Worm (Caenorhabditis elegans) whole organism, L1 larva: ENCODE data around the gene col-147.

ENCODE experiments used
- aly-2 ChIP-seq: fragments of 150-350 bp; optimal IDR thresholded peaks from 2 replicates; lab custom pipeline; 2014; ENCODE audit warnings: missing biosample characterization, missing genetic modification characterization
- ama-1 ChIP-seq: fragments of 150-350 bp; optimal IDR thresholded peaks from 2 replicates; lab custom pipeline; 2014
- ceh-82 ChIP-seq, 3 experiments: fragments of 150-350 bp in 1 of 3; sonication (generic microtip) in 2 of 3; optimal IDR thresholded peaks; 2 replicates each; lab custom pipeline; 2014 to 2017; ENCODE audit warnings: missing biosample characterization in 3 of 3, missing genetic modification characterization in 3 of 3
- egl-27 ChIP-seq, 2 experiments: fragments of 150-350 bp in 1 of 2; sonication (generic microtip); optimal IDR thresholded peaks; 3 replicates each; lab custom pipeline; 2017 to 2018; ENCODE audit warnings: missing biosample characterization in 2 of 2, missing genetic modification characterization in 2 of 2, missing genetic modification reagents in 2 of 2
- nhr-28 ChIP-seq: fragments of 150-350 bp; optimal IDR thresholded peaks from 2 replicates; lab custom pipeline; 2014; ENCODE audit warnings: missing biosample characterization, missing genetic modification characterization
- pqm-1 ChIP-seq: sonication (generic microtip); optimal IDR thresholded peaks from 3 replicates; lab custom pipeline; 2017; ENCODE audit warnings: missing biosample characterization, missing genetic modification characterization
- snpc-4 ChIP-seq: fragments of 150-350 bp; optimal IDR thresholded peaks from 2 replicates; lab custom pipeline; 2014; ENCODE audit warnings: missing biosample characterization, missing genetic modification characterization

DNA sequence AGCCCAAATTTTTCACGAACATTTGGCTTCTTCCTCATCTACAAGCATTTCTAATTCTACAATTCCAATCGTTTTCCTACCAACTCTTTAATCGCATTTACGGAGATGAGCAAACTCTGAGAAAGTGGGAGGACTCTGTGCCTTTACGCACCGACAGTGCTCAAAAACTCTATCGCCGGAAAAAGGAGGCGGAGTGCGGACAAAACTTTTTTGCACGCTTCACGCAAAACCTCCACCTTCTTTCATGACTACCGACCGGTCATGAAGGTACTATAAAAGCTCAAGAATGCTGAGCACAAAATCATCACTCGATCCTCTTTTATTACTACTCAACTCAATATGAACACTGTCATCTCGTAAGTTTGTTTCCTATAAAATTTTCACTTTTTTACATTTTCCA, 8.0 kb downstream of the col-147 start, which contains the start of gene idpc-4:
- no peak for TF ChIP-seq egl-27 (tag; optimal IDR thresholded peaks at IDR 0.05; lab: Kevin White, UChicago)
- TF ChIP-seq ama-1 (lab: Kevin White, UChicago), result no peak
- no peak for TF ChIP-seq ceh-82 (tag; optimal IDR thresholded peaks at IDR 0.05; lab: Kevin White, UChicago)
- no peak for TF ChIP-seq snpc-4 (tag; lab: Kevin White, UChicago)
- TF ChIP-seq aly-2, result no peak
- TF ChIP-seq pqm-1 (tag; lab: Kevin White, UChicago), result no peak
- TF ChIP-seq nhr-28 (tag; lab: Kevin White, UChicago), result no peak
